Worm (Caenorhabditis elegans): Measurements from ENCODE around the gene tmem-231.
A peak's percentile ranks its signal among the peaks of the same experiment; 100 is the strongest.

The tmem-231 gene

ce11 chrIV:8428492-8428891 lies 1.9 kb downstream of the tmem-231 start (continued):
- TF ChIP-seq hsf-1 (GFP tag; IDR thresholded peaks at IDR 0.05) = peak; percentile 87
- peak; percentile 65 for TF ChIP-seq attf-3 (GFP tag; conservative IDR thresholded peaks at IDR 0.05)
- TF ChIP-seq F57A8.1 (GFP tag; optimal IDR thresholded peaks at IDR 0.05) = peak; percentile 55
- peak; percentile 85 for TF ChIP-seq Y56A3A.18 (GFP tag; IDR thresholded peaks at IDR 0.05)
- no peak for TF ChIP-seq sptf-2 (GFP tag; optimal IDR thresholded peaks at IDR 0.05)
- TF ChIP-seq let-607 (tag; optimal IDR thresholded peaks at IDR 0.05) = peak; percentile 33 to 72
- peak; percentile 79 for TF ChIP-seq ztf-18 (tag; optimal IDR thresholded peaks at IDR 0.05)
- TF ChIP-seq rpc-1 (optimal IDR thresholded peaks at IDR 0.05) = no peak
- TF ChIP-seq rpc-1 (tag; optimal IDR thresholded peaks at IDR 0.05) = peak; percentile 18
- no peak for TF ChIP-seq ccch-3 (GFP tag; optimal IDR thresholded peaks at IDR 0.05)
- TF ChIP-seq madf-6 (GFP tag; IDR thresholded peaks at IDR 0.05) = peak; percentile 91
- no peak for TF ChIP-seq lin-26 (GFP tag; IDR thresholded peaks at IDR 0.05)
- peak; percentile 47 for TF ChIP-seq atf-7 (tag; optimal IDR thresholded peaks at IDR 0.05)
- TF ChIP-seq madf-10 (tag; optimal IDR thresholded peaks at IDR 0.05) = peak; percentile 75
- peak; percentile 73 for TF ChIP-seq chd-7 (tag; optimal IDR thresholded peaks at IDR 0.05)
- peak; percentile 98 for TF ChIP-seq snpc-3.4 (tag; optimal IDR thresholded peaks at IDR 0.05)
- no peak for TF ChIP-seq ceh-79 (tag; optimal IDR thresholded peaks at IDR 0.05)
- TF ChIP-seq xnd-1 (tag; optimal IDR thresholded peaks at IDR 0.05) = peak; percentile 57
- TF ChIP-seq B0035.1 (tag; optimal IDR thresholded peaks at IDR 0.05) = peak; percentile 34
- peak; percentile 70; the same call in 1 of the 2 replicates for TF ChIP-seq Y95B8A.8 (GFP tag; IDR thresholded peaks at IDR 0.05)
- TF ChIP-seq ztf-28 (GFP tag; IDR thresholded peaks at IDR 0.05) = peak; percentile 40; the same call in 1 of the 2 replicates
- TF ChIP-seq lsl-1 (GFP tag; optimal IDR thresholded peaks at IDR 0.05) = peak; percentile 87
- TF ChIP-seq lir-1 (GFP tag; conservative IDR thresholded peaks at IDR 0.05) = peak; percentile 53; the same call in 1 of the 2 replicates
- TF ChIP-seq nhr-90 (tag; optimal IDR thresholded peaks at IDR 0.05) = peak; percentile 25
- peak; percentile 99 for TF ChIP-seq snpc-1.1 (tag; optimal IDR thresholded peaks at IDR 0.05; ENCODE audit: insufficient read depth)
- TF ChIP-seq hmg-1.2 (GFP tag; IDR thresholded peaks at IDR 0.05) = peak; percentile 100
- no peak for TF ChIP-seq lsy-27 (tag; optimal IDR thresholded peaks at IDR 0.05; ENCODE audit: borderline replicate concordance, insufficient read depth)
- 0 out of 2 replicates have a peak, but pooled peaks have one; percentile 16 for TF ChIP-seq Y79H2A.3 (GFP tag; conservative IDR thresholded peaks at IDR 0.05)
- no peak for TF ChIP-seq ceh-27 (GFP tag; optimal IDR thresholded peaks at IDR 0.05)
- TF ChIP-seq sea-2 (GFP tag; IDR thresholded peaks at IDR 0.05) = no peak
- TF ChIP-seq pha-4 (tag; optimal IDR thresholded peaks at IDR 0.05) = no peak
- TF ChIP-seq egl-18 (GFP tag; IDR thresholded peaks at IDR 0.05) = 0 out of 2 replicates have a peak, but pooled peaks have one; percentile 35
- peak; percentile 51; the same call in 1 of the 2 replicates for TF ChIP-seq Y53F4B.3 (GFP tag; IDR thresholded peaks at IDR 0.05)
- peak; percentile 46 for TF ChIP-seq efl-1 (GFP tag; optimal IDR thresholded peaks at IDR 0.05)
- peak; percentile 61 for TF ChIP-seq K11D2.4 (GFP tag; IDR thresholded peaks at IDR 0.05)
- TF ChIP-seq ekl-4 (GFP tag; IDR thresholded peaks at IDR 0.05) = peak; percentile 95
- peak; percentile 76 for TF ChIP-seq ceh-100 (GFP tag; IDR thresholded peaks at IDR 0.05)
- peak; percentile 81 for TF ChIP-seq F33H1.4 (GFP tag; IDR thresholded peaks at IDR 0.05)
- TF ChIP-seq F49E8.2 (tag; optimal IDR thresholded peaks at IDR 0.05; ENCODE audit: insufficient read depth) = peak; percentile 92
- TF ChIP-seq let-526 (GFP tag; IDR thresholded peaks at IDR 0.05) = no peak
- TF ChIP-seq die-1 (tag; optimal IDR thresholded peaks at IDR 0.05) = peak; percentile 56
- TF ChIP-seq egrh-3 (GFP tag; IDR thresholded peaks at IDR 0.05) = peak; percentile 71
- no peak for TF ChIP-seq sdz-38 (tag; optimal IDR thresholded peaks at IDR 0.05)
- TF ChIP-seq ceh-58 (GFP tag; IDR thresholded peaks at IDR 0.05) = no peak
- peak; percentile 38 for TF ChIP-seq ztf-3 (GFP tag; optimal IDR thresholded peaks at IDR 0.05)
- TF ChIP-seq unc-130 (GFP tag; optimal IDR thresholded peaks at IDR 0.05) = peak; percentile 74
- no peak for TF ChIP-seq mel-28 (tag; optimal IDR thresholded peaks at IDR 0.05; ENCODE audit: borderline replicate concordance)
- no peak for TF ChIP-seq F55B11.4 (tag; optimal IDR thresholded peaks at IDR 0.05; ENCODE audit: borderline replicate concordance, insufficient read depth)

All from whole organism, young adult.